Worm (Caenorhabditis elegans): ENCODE measurements around the gene C14C11.2.

Gene C14C11.2

DNA sequence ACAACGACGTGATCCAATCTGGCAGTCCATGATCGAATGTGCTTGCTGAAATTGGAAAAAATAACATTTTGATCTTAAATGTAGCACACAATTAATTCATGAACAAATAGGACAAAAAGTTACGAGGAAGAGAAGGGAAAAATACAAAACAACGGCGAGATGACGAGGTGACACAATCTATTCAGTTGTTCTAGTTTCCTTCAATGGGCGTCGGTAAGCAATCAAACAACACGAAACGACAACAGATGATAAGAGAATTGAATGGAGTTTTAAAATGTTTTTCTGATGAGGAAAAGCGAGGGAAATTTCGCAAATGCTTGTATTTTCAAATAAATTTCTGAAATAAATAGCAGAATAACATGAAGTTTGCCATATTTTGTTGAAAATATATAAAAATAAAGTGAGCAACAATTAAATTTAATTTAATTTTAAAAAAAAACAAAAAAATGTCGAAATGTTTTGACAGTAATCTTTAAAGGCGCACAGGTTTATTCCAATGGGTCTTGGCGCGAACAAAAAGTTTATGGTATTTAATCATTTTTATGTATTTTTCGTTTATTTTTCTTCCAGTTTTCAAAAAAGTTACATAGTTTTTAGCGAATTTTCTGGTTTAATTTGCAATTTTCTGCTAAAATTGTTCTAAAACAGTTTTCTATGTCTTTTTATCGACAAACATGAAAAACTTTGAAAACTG, 5.2 kb downstream of the C14C11.2 start, which contains the start of gene C14C11.7 (continued):
- TF ChIP-seq F33H1.4 (GFP tag; IDR thresholded peaks at IDR 0.05) (peak; percentile 81), zim-3 (tag; optimal IDR thresholded peaks at IDR 0.05) (no peak), ceh-100 (GFP tag; IDR thresholded peaks at IDR 0.05) (no peak), madf-8 (GFP tag; conservative IDR thresholded peaks at IDR 0.05) (peak; percentile 35; the same call in 1 of the 2 replicates), F55B11.4 (tag; optimal IDR thresholded peaks at IDR 0.05; ENCODE audit: borderline replicate concordance, insufficient read depth) (no peak), rec-8 (tag; optimal IDR thresholded peaks at IDR 0.05) (no peak)

DNA sequence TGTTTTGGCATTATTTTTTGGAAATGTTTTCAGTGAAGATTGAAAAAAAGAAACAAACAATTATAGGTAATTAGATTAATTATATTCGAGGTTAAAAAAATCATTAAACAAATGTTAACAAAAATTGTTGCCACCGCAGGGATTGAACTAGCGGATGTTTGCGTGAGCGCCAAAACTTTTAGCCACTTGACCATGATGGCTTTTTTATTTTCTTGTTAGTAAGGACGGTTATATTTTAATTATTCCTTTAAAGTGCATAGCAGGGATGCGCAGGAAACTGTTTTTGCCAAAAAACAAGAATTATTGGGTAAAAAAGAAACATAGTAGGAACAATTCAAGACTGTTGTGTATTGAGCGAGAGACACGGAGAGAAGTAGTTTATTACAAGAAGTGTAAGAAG, 6.4 kb downstream of the C14C11.2 start:
- TF ChIP-seq aptf-3 (GFP tag; IDR thresholded peaks at IDR 0.05) (peak; percentile 96; the same call in 1 of the 2 replicates), ama-1 (optimal IDR thresholded peaks at IDR 0.05) (no peak), ama-1 (GFP tag; optimal IDR thresholded peaks at IDR 0.05) (peak; percentile 29 to 73), C06A6.2 (GFP tag; conservative IDR thresholded peaks at IDR 0.05) (0 out of 2 replicates have a peak, but pooled peaks have one; percentile 34), Y53G8AR.9 (GFP tag; conservative IDR thresholded peaks at IDR 0.05) (peak; percentile 84), ZK185.1 (tag; optimal IDR thresholded peaks at IDR 0.05; ENCODE audit: poor library complexity, severe bottlenecking) (no peak), gei-17 (GFP tag; optimal IDR thresholded peaks at IDR 0.05) (no peak), attf-5 (GFP tag; optimal IDR thresholded peaks at IDR 0.05) (no peak), ceh-27 (GFP tag; optimal IDR thresholded peaks at IDR 0.05) (no peak), ztf-25 (GFP tag; IDR thresholded peaks at IDR 0.05) (peak; percentile 82; the same call in 1 of the 2 replicates), ztf-3 (GFP tag; optimal IDR thresholded peaks at IDR 0.05) (no peak), cebp-1 (GFP tag; IDR thresholded peaks at IDR 0.05) (0 out of 2 replicates have a peak, but pooled peaks have one; percentile 18), cebp-1 (tag; optimal IDR thresholded peaks at IDR 0.05) (no peak), Y95B8A.8 (GFP tag; IDR thresholded peaks at IDR 0.05) (peak; percentile 53; the same call in 1 of the 2 replicates), nfya-2 (GFP tag; IDR thresholded peaks at IDR 0.05) (peak; percentile 87; the same call in 1 of the 2 replicates), B0035.1 (tag; optimal IDR thresholded peaks at IDR 0.05) (peak; percentile 57), F57C9.4 (tag; optimal IDR thresholded peaks at IDR 0.05) (no peak), attf-3 (GFP tag; conservative IDR thresholded peaks at IDR 0.05) (no peak), hrde-1 (tag; optimal IDR thresholded peaks at IDR 0.05; ENCODE audit: borderline replicate concordance) (peak; percentile 84), zim-3 (tag; optimal IDR thresholded peaks at IDR 0.05) (peak; percentile 92), F10E7.11 (tag; optimal IDR thresholded peaks at IDR 0.05) (peak; percentile 85), snpc-1.1 (tag; optimal IDR thresholded peaks at IDR 0.05; ENCODE audit: insufficient read depth) (peak; percentile 30), fkh-3 (tag; optimal IDR thresholded peaks at IDR 0.05) (peak; percentile 81), sptf-2 (GFP tag; optimal IDR thresholded peaks at IDR 0.05) (no peak), hmg-1.2 (GFP tag; IDR thresholded peaks at IDR 0.05) (peak; percentile 65), F22D6.2 (tag; optimal IDR thresholded peaks at IDR 0.05) (no peak), nfyb-1 (GFP tag; IDR thresholded peaks at IDR 0.05) (peak; percentile 65), lin-35 (GFP tag; optimal IDR thresholded peaks at IDR 0.05) (no peak), dpff-1 (tag; optimal IDR thresholded peaks at IDR 0.05) (peak; percentile 56), efl-1 (GFP tag; optimal IDR thresholded peaks at IDR 0.05) (peak; percentile 13), F23B12.7 (tag; optimal IDR thresholded peaks at IDR 0.05; ENCODE audit: insufficient read depth) (no peak), F37B4.10 (GFP tag; IDR thresholded peaks at IDR 0.05) (no peak), egl-44 (GFP tag; IDR thresholded peaks at IDR 0.05) (peak; percentile 84; the same call in 1 of the 2 replicates), ceh-91 (GFP tag; IDR thresholded peaks at IDR 0.05) (peak; percentile 26; the same call in 1 of the 2 replicates), hlh-26 (GFP tag; conservative IDR thresholded peaks at IDR 0.05) (no peak), lsl-1 (GFP tag; optimal IDR thresholded peaks at IDR 0.05) (peak; percentile 61), ztf-28 (GFP tag; IDR thresholded peaks at IDR 0.05) (0 out of 2 replicates have a peak, but pooled peaks have one; percentile 20), nhr-80 (tag; optimal IDR thresholded peaks at IDR 0.05) (no peak), B0019.2 (GFP tag; conservative IDR thresholded peaks at IDR 0.05) (no peak), madf-10 (tag; optimal IDR thresholded peaks at IDR 0.05) (peak; percentile 38)

All from whole organism, young adult.